Worm (Caenorhabditis elegans): ENCODE measurements around the gene M163.21.
A peak's percentile ranks its signal among the peaks of the same experiment; 100 is the strongest.

The M163.21 gene

DNA sequence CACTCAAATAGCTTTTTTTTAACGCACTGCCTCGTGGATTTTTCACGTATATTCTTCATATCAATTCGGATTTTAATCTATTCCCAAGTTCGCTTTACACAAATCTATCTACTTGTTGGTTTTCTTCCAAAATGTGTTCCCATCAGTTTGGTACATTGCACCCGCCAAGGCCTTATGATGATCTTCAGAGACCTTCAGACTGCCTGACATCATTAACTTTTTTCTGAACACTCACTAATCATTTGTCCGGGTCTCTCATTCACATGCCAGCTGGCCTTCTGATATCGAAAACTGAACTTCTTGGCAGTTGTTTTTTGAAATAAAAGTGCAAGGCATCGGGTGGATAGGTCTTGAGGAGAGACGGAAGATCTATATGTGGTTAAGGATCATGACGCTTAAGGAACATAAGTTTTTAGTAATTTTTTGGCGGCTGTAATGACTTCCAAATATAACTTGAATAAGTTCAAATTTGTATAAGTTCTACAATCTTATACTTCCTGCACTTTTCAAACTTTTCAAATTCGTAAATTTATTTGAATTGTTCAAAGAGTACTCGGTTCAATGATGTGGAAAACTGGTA, 33.3 kb downstream of the M163.21 start:
- TF ChIP-seq nhr-25 (tag; optimal IDR thresholded peaks at IDR 0.05; ENCODE audit: borderline replicate concordance, insufficient read depth) (peak; percentile 8), lsy-2 (tag; optimal IDR thresholded peaks at IDR 0.05) (peak in 1 of 2 experiments; percentile 27), lin-39 (tag; optimal IDR thresholded peaks at IDR 0.05) (no peak), mdl-1 (tag; optimal IDR thresholded peaks at IDR 0.05) (peak in 1 of 2 experiments; percentile 45), egl-27 (tag; optimal IDR thresholded peaks at IDR 0.05) (no peak), aha-1 (tag) (peak; percentile 90), hlh-30 (tag; optimal IDR thresholded peaks at IDR 0.05; ENCODE audit: insufficient read depth) (peak; percentile 86), nhr-28 (tag; optimal IDR thresholded peaks at IDR 0.05) (peak; percentile 60), nhr-111 (GFP tag; optimal IDR thresholded peaks at IDR 0.05) (no peak), unc-62 (GFP tag; optimal IDR thresholded peaks at IDR 0.05 in 1 of 2) (peak in 1 of 2 experiments; percentile 97), unc-62 (tag; optimal IDR thresholded peaks at IDR 0.05) (no peak), ZK337.2 (GFP tag; IDR thresholded peaks at IDR 0.05) (no peak), hlh-11 (tag; optimal IDR thresholded peaks at IDR 0.05) (peak; percentile 11), dmd-6 (GFP tag; IDR thresholded peaks at IDR 0.05) (peak; percentile 41), ctbp-1 (GFP tag; IDR thresholded peaks at IDR 0.05) (0 out of 2 replicates have a peak, but pooled peaks have one; percentile 39), nhr-48 (tag; optimal IDR thresholded peaks at IDR 0.05) (peak; percentile 4), tra-1 (GFP tag; IDR thresholded peaks at IDR 0.05) (peak; percentile 45; the same call in 1 of the 2 replicates)

DNA sequence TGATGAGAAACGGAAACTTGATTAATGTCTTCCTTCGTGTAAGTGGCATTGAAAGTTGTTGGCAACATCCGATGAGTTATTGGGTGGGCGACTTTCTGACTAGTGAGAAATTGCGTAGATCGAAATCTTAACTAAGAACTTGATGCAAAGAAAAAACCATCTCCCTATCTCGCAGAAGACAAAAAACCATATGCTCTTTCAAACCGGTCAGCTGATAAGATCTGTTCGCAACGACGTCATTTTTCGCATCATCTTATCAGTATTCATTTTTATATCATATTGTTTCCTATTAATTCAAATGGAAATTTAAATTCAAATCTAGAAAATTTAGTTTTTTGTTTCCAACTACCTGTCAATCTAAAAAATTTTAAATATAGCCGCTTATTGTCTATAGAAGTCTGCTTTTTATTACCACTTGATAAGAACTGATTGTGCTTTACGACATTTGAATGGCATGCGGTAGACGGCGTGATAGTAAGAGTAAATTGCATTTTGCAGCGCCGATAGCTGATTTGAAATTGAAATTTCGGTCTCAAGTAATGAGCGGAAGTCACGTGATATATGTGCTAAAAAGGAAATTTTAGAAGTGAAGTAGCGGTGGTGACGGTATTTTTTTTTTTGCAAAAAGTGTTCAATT, 33.9 kb downstream of the M163.21 start:
- TF ChIP-seq madf-9 (GFP tag; conservative IDR thresholded peaks at IDR 0.05): no peak
- TF ChIP-seq hlh-11 (tag; optimal IDR thresholded peaks at IDR 0.05): peak; percentile 94
- peak; percentile 54 for TF ChIP-seq T20F7.1 (GFP tag; optimal IDR thresholded peaks at IDR 0.05)
- peak; percentile 38 to 47 for TF ChIP-seq unc-62 (GFP tag; optimal IDR thresholded peaks at IDR 0.05 in 1 of 2)
- TF ChIP-seq unc-62 (tag; optimal IDR thresholded peaks at IDR 0.05): no peak
- TF ChIP-seq Y75B8A.6 (GFP tag; IDR thresholded peaks at IDR 0.05): peak; percentile 51; the same call in 1 of the 2 replicates
- TF ChIP-seq ztf-7 (tag; optimal IDR thresholded peaks at IDR 0.05): peak; percentile 2
- peak; percentile 99 for TF ChIP-seq dmd-6 (GFP tag; IDR thresholded peaks at IDR 0.05)
- TF ChIP-seq daf-12 (tag; optimal IDR thresholded peaks at IDR 0.05): no peak
- TF ChIP-seq saeg-2 (GFP tag; IDR thresholded peaks at IDR 0.05): peak; percentile 88
- peak; percentile 34; the same call in 1 of the 2 replicates for TF ChIP-seq lin-38 (GFP tag; IDR thresholded peaks at IDR 0.05)
- TF ChIP-seq mep-1 (tag; optimal IDR thresholded peaks at IDR 0.05): no peak
- TF ChIP-seq skn-1 (tag; optimal IDR thresholded peaks at IDR 0.05): no peak
- TF ChIP-seq ceh-82 (tag; optimal IDR thresholded peaks at IDR 0.05): no peak
- TF ChIP-seq nhr-76 (tag; optimal IDR thresholded peaks at IDR 0.05): no peak
- TF ChIP-seq gei-8 (GFP tag; optimal IDR thresholded peaks at IDR 0.05): peak; percentile 94
- TF ChIP-seq mdl-1 (tag; optimal IDR thresholded peaks at IDR 0.05): peak in 1 of 2 experiments; percentile 62
- TF ChIP-seq aha-1 (tag): peak; percentile 78
- TF ChIP-seq pqm-1 (tag; optimal IDR thresholded peaks at IDR 0.05): peak; percentile 69
- TF ChIP-seq pha-4 (GFP tag; IDR thresholded peaks at IDR 0.05): peak; percentile 72
- no peak for TF ChIP-seq pha-4 (tag; optimal IDR thresholded peaks at IDR 0.05)
- peak; percentile 65 for TF ChIP-seq nhr-28 (tag; optimal IDR thresholded peaks at IDR 0.05)
- TF ChIP-seq tra-1 (GFP tag; IDR thresholded peaks at IDR 0.05): peak; percentile 99
- TF ChIP-seq lsy-2 (tag; optimal IDR thresholded peaks at IDR 0.05): peak in 1 of 2 experiments; percentile 5
- TF ChIP-seq ceh-20 (GFP tag; IDR thresholded peaks at IDR 0.05): 0 out of 2 replicates have a peak, but pooled peaks have one; percentile 9
- peak; percentile 91 for TF ChIP-seq nhr-48 (tag; optimal IDR thresholded peaks at IDR 0.05)
- TF ChIP-seq D1046.2 (GFP tag; IDR thresholded peaks at IDR 0.05): no peak
- TF ChIP-seq hif-1 (tag; optimal IDR thresholded peaks at IDR 0.05): peak in 1 of 2 experiments; percentile 24
- peak; percentile 24 for TF ChIP-seq hlh-30 (tag; optimal IDR thresholded peaks at IDR 0.05; ENCODE audit: insufficient read depth)
- TF ChIP-seq dve-1 (tag; optimal IDR thresholded peaks at IDR 0.05; ENCODE audit: insufficient read depth): peak; percentile 95
- no peak for TF ChIP-seq attf-4 (tag; optimal IDR thresholded peaks at IDR 0.05)
- TF ChIP-seq daf-16 (GFP tag; optimal IDR thresholded peaks at IDR 0.05): peak in 1 of 2 experiments; percentile 93
- TF ChIP-seq daf-16 (tag; optimal IDR thresholded peaks at IDR 0.05): peak; percentile 65
- no peak for TF ChIP-seq Y105C5A.15 (GFP tag; IDR thresholded peaks at IDR 0.05)
- TF ChIP-seq nhr-77 (tag; optimal IDR thresholded peaks at IDR 0.05): peak; percentile 79
- no peak for TF ChIP-seq dpl-1 (GFP tag; optimal IDR thresholded peaks at IDR 0.05)
- peak; percentile 94 for TF ChIP-seq nhr-102 (tag; optimal IDR thresholded peaks at IDR 0.05)
- TF ChIP-seq ZK337.2 (GFP tag; IDR thresholded peaks at IDR 0.05): no peak
- TF ChIP-seq lin-1 (GFP tag; IDR thresholded peaks at IDR 0.05): peak; percentile 86
- TF ChIP-seq php-3 (GFP tag; IDR thresholded peaks at IDR 0.05): peak; percentile 99
